Fruit fly (Drosophila melanogaster): Measurements from ENCODE around the gene pigeon.

Gene pigeon

DNA sequence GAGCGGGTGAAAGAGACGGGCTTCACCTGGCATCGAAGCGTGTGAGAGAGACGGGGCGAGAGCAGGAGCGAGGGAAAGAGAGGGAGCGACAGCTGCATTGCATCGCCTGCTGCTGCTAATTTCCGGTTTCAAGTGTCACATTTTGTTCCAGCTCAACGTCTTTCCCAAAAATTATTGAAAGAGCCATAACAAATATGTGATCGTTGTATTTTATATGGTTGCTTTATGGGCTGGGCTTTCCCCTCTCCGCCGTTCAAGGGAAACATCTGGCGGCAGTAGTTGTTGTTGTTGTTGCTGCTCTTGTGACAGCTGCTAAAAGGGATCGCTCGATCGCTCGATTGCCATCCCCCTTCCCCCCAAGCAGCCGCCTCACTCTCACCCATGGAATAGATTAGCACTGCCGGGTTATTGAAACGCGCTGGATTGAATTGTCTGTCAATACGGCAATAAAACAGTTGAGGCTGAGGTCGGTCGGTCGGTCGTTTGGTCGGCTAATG, 30.9 kb upstream of the pigeon start (continued):
- peak; percentile 14; the same call in 1 of the 2 replicates for TF ChIP-seq Adf1 (GFP tag; IDR thresholded peaks at IDR 0.05)
- TF ChIP-seq CG12391 (tag; optimal IDR thresholded peaks at IDR 0.05): no peak
- 0 out of 2 replicates have a peak, but pooled peaks have one; percentile 11 for TF ChIP-seq CG14441 (GFP tag; IDR thresholded peaks at IDR 0.05)
- peak; percentile 51 to 86 for TF ChIP-seq tll (GFP tag; optimal IDR thresholded peaks at IDR 0.05)
- peak; percentile 63; the same call in 2 of the 3 replicates for TF ChIP-seq z (GFP tag; IDR thresholded peaks at IDR 0.05)
- no peak for TF ChIP-seq CG10654 (GFP tag; optimal IDR thresholded peaks at IDR 0.05)
- peak; percentile 26 for TF ChIP-seq CG13894 (tag; optimal IDR thresholded peaks at IDR 0.05)
- no peak for TF ChIP-seq Max (GFP tag; optimal IDR thresholded peaks at IDR 0.05)
- 0 out of 2 replicates have a peak, but pooled peaks have one; percentile 23 for TF ChIP-seq CG17328 (GFP tag; IDR thresholded peaks at IDR 0.05)
- TF ChIP-seq Abd-B (GFP tag; optimal IDR thresholded peaks at IDR 0.05): peak; percentile 57
- no peak for TF ChIP-seq Nf-YA (GFP tag; IDR thresholded peaks at IDR 0.05)
- TF ChIP-seq Dp (GFP tag; optimal IDR thresholded peaks at IDR 0.05): no peak
- no peak for TF ChIP-seq dmrt99B (tag; optimal IDR thresholded peaks at IDR 0.05)
- peak; percentile 84 for TF ChIP-seq pfk (GFP tag; optimal IDR thresholded peaks at IDR 0.05)
- TF ChIP-seq CG31365 (tag; optimal IDR thresholded peaks at IDR 0.05): no peak
- no peak for TF ChIP-seq CG7556 (GFP tag; optimal IDR thresholded peaks at IDR 0.05)
- peak; percentile 86 for TF ChIP-seq Kr (GFP tag; optimal IDR thresholded peaks at IDR 0.05)
- no peak for TF ChIP-seq CG8290 (GFP tag; optimal IDR thresholded peaks at IDR 0.05)
- TF ChIP-seq CG8290 (tag; optimal IDR thresholded peaks at IDR 0.05): peak in 1 of 2 experiments; percentile 31
- no peak for TF ChIP-seq BEAF-32 (GFP tag; optimal IDR thresholded peaks at IDR 0.05)
- no peak for TF ChIP-seq Neu2 (GFP tag; optimal IDR thresholded peaks at IDR 0.05; ENCODE audit: borderline replicate concordance)
- peak; percentile 14 for TF ChIP-seq Six4 (GFP tag; optimal IDR thresholded peaks at IDR 0.05)
- TF ChIP-seq CG7839 (tag; optimal IDR thresholded peaks at IDR 0.05): no peak
- no peak for TF ChIP-seq Dref (GFP tag; IDR thresholded peaks at IDR 0.05)
- peak; percentile 44; the same call in 1 of the 3 replicates for TF ChIP-seq Optix (GFP tag; IDR thresholded peaks at IDR 0.05)
- no peak; the same call in 2 of the 3 replicates for TF ChIP-seq CG2199 (GFP tag; IDR thresholded peaks at IDR 0.05)
- TF ChIP-seq CG12236 (GFP tag; optimal IDR thresholded peaks at IDR 0.05): no peak
- TF ChIP-seq CG34376 (GFP tag; optimal IDR thresholded peaks at IDR 0.05): no peak
- peak; percentile 9 for TF ChIP-seq CG1603 (tag; optimal IDR thresholded peaks at IDR 0.05)
- no peak for TF ChIP-seq ara (GFP tag; IDR thresholded peaks at IDR 0.05)
- TF ChIP-seq Dip2 (GFP tag; IDR thresholded peaks at IDR 0.05): no peak
- TF ChIP-seq CG8478 (optimal IDR thresholded peaks at IDR 0.05): no peak
- TF ChIP-seq CG12769 (tag; optimal IDR thresholded peaks at IDR 0.05): peak; percentile 50
- TF ChIP-seq Oaz (GFP tag; IDR thresholded peaks at IDR 0.05): no peak
- TF ChIP-seq rib (GFP tag; IDR thresholded peaks at IDR 0.05): peak; percentile 57; the same call in 1 of the 2 replicates
- no peak for TF ChIP-seq CG1792 (GFP tag; optimal IDR thresholded peaks at IDR 0.05)
- TF ChIP-seq CG2678 (tag; optimal IDR thresholded peaks at IDR 0.05): peak; percentile 19
- peak; percentile 42 for TF ChIP-seq grn (GFP tag; optimal IDR thresholded peaks at IDR 0.05)
- TF ChIP-seq emc (GFP tag; optimal IDR thresholded peaks at IDR 0.05): peak; percentile 3
- peak; percentile 31 for TF ChIP-seq Ets97D (GFP tag; optimal IDR thresholded peaks at IDR 0.05)
- TF ChIP-seq Trl (optimal IDR thresholded peaks at IDR 0.05): peak in 1 of 2 experiments; percentile 22
- no peak for TF ChIP-seq Trl (GFP tag; optimal IDR thresholded peaks at IDR 0.05)
- TF ChIP-seq twi (tag; optimal IDR thresholded peaks at IDR 0.05): peak; percentile 98
- TF ChIP-seq CG9797 (GFP tag; optimal IDR thresholded peaks at IDR 0.05): no peak
- peak; percentile 90 for TF ChIP-seq crol (GFP tag; IDR thresholded peaks at IDR 0.05)
